Fruit fly (Drosophila melanogaster): Measurements from ENCODE around the gene Btk.

Btk gene

DNA sequence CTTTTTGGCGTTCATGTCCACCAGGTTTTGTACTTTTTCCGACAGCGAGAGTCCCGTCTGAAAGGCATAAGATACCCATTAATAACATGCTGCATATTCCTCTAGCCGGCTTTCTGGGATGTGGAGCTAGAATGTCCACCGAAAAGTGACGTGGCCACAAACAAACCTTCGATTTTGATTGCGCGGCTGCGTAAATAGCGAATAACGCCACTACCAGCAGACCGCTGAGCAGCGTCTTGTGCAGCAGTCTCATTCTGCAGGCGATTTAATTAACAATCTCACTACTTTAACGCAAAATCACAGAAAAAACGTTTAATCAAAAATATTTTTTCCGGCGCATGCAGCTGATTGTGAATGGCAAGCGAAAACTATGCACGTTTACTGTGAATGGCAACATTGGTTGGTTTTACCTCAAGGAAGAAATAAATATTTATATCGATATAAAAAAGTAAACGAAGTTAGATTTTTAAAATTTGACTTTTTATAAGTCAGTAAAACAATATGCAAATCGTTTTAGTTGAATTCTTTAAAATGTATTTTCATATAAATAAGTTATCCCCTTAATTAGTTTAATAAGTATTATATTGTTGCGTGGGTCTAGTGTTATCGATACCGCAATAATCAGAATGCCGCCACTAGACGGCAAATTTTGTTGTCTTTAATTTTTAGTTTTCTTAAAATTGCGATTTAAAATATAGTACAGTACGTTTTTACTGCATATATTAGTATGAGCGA is 7.1 kb upstream of the Btk start, which contains the start of the genes Ostgamma and Mettl14 (continued):
- TF ChIP-seq dmrt11E (tag; optimal IDR thresholded peaks at IDR 0.05), result no peak
- no peak for TF ChIP-seq Dfd (GFP tag; optimal IDR thresholded peaks at IDR 0.05)
- peak; percentile 68 for TF ChIP-seq amos (GFP tag; IDR thresholded peaks at IDR 0.05; ENCODE audit: partially characterized antibody)
- peak; percentile 16 for TF ChIP-seq Max (GFP tag; optimal IDR thresholded peaks at IDR 0.05)
- TF ChIP-seq stwl (tag; optimal IDR thresholded peaks at IDR 0.05), result peak; percentile 36
- no peak for TF ChIP-seq Dek (tag; optimal IDR thresholded peaks at IDR 0.05)
- no peak for TF ChIP-seq crol (GFP tag; IDR thresholded peaks at IDR 0.05)
- peak; percentile 91 for TF ChIP-seq CG2116 (GFP tag; optimal IDR thresholded peaks at IDR 0.05)
- TF ChIP-seq CG10267 (tag; optimal IDR thresholded peaks at IDR 0.05), result peak; percentile 38
- TF ChIP-seq dmrt99B (tag; optimal IDR thresholded peaks at IDR 0.05), result no peak
- TF ChIP-seq CG15601 (tag; optimal IDR thresholded peaks at IDR 0.05), result peak; percentile 42
- no peak for TF ChIP-seq CG3065 (GFP tag; optimal IDR thresholded peaks at IDR 0.05)
- TF ChIP-seq dm (GFP tag; optimal IDR thresholded peaks at IDR 0.05), result peak; percentile 9
- no peak for TF ChIP-seq dati (GFP tag; IDR thresholded peaks at IDR 0.05)
- TF ChIP-seq Pdp1 (GFP tag; optimal IDR thresholded peaks at IDR 0.05), result no peak
- TF ChIP-seq fru (optimal IDR thresholded peaks at IDR 0.05), result no peak
- no peak for TF ChIP-seq gcm (GFP tag; optimal IDR thresholded peaks at IDR 0.05)
- TF ChIP-seq sd (tag; optimal IDR thresholded peaks at IDR 0.05), result peak; percentile 54
- no peak for TF ChIP-seq ab (GFP tag; optimal IDR thresholded peaks at IDR 0.05)
- TF ChIP-seq Opbp (GFP tag; IDR thresholded peaks at IDR 0.05; ENCODE audit: partially characterized antibody), result peak; percentile 66; the same call in 2 of the 3 replicates
- TF ChIP-seq wor (GFP tag; IDR thresholded peaks at IDR 0.05), result no peak
- TF ChIP-seq CG12659 (GFP tag; optimal IDR thresholded peaks at IDR 0.05), result peak; percentile 67
- no peak for TF ChIP-seq onecut (GFP tag; IDR thresholded peaks at IDR 0.05)
- TF ChIP-seq Optix (GFP tag; IDR thresholded peaks at IDR 0.05), result no peak
- TF ChIP-seq CG14710 (tag; optimal IDR thresholded peaks at IDR 0.05), result peak; percentile 70
- peak; percentile 41 for TF ChIP-seq CG17829 (tag; optimal IDR thresholded peaks at IDR 0.05)
- peak; percentile 89 for TF ChIP-seq CG13287 (GFP tag; IDR thresholded peaks at IDR 0.05; ENCODE audit: partially characterized antibody)
- peak; percentile 6 for TF ChIP-seq Sin3A (optimal IDR thresholded peaks at IDR 0.05)
- peak; percentile 16 for TF ChIP-seq CG13424 (tag; optimal IDR thresholded peaks at IDR 0.05)
- TF ChIP-seq CG12942 (GFP tag; optimal IDR thresholded peaks at IDR 0.05), result no peak
- no peak for TF ChIP-seq Tbp (GFP tag; optimal IDR thresholded peaks at IDR 0.05)
- TF ChIP-seq CG16815 (GFP tag; optimal IDR thresholded peaks at IDR 0.05), result no peak
- no peak for TF ChIP-seq ro (GFP tag; IDR thresholded peaks at IDR 0.05)
- peak; percentile 52 for TF ChIP-seq MBD-R2 (GFP tag; IDR thresholded peaks at IDR 0.05)
- TF ChIP-seq CG2120 (GFP tag; optimal IDR thresholded peaks at IDR 0.05), result peak; percentile 34
- peak; percentile 28 for TF ChIP-seq CoRest (tag; optimal IDR thresholded peaks at IDR 0.05)
- peak; percentile 74; the same call in 2 of the 3 replicates for TF ChIP-seq CG34422 (GFP tag; IDR thresholded peaks at IDR 0.05)
- TF ChIP-seq CG32772 (GFP tag; IDR thresholded peaks at IDR 0.05), result no peak
- TF ChIP-seq lbe (GFP tag; optimal IDR thresholded peaks at IDR 0.05), result peak; percentile 44
- TF ChIP-seq ewg (GFP tag; optimal IDR thresholded peaks at IDR 0.05), result peak; percentile 14
- TF ChIP-seq sqz (GFP tag; optimal IDR thresholded peaks at IDR 0.05), result no peak
- peak; percentile 19 for TF ChIP-seq phol (tag; optimal IDR thresholded peaks at IDR 0.05)
- TF ChIP-seq Sox102F (GFP tag; optimal IDR thresholded peaks at IDR 0.05), result no peak
- peak; percentile 9 for TF ChIP-seq CG15696 (tag; optimal IDR thresholded peaks at IDR 0.05)
- TF ChIP-seq zen2 (GFP tag; IDR thresholded peaks at IDR 0.05; ENCODE audit: partially characterized antibody), result peak; percentile 46; the same call in 1 of the 3 replicates
- no peak for TF ChIP-seq CG11398 (GFP tag; optimal IDR thresholded peaks at IDR 0.05)
- TF ChIP-seq Ets97D (GFP tag; optimal IDR thresholded peaks at IDR 0.05), result peak; percentile 40
- no peak for TF ChIP-seq Myb (GFP tag; optimal IDR thresholded peaks at IDR 0.05)
- 0 out of 2 replicates have a peak, but pooled peaks have one; percentile 5 for TF ChIP-seq tna (GFP tag; IDR thresholded peaks at IDR 0.05; ENCODE audit: partially characterized antibody)

All from whole organism, embryonic.